Worm (Caenorhabditis elegans) whole organism, young adult: ENCODE data around the gene C25H3.11.

Source experiments
- B0019.2 ChIP-seq: fragments of 200-800 bp; sonication (Bioruptor generic); conservative IDR thresholded peaks from 2 replicates; pipeline ENCODE4 v1.3.6; 2022; ENCODE audit warnings: missing genetic modification reagents, missing genetic modification characterization, missing compliant biosample characterization
- B0035.1 ChIP-seq: sonication (generic microtip); optimal IDR thresholded peaks from 2 replicates; lab custom pipeline; 2016; ENCODE audit warnings: missing genetic modification characterization, mild to moderate bottlenecking, missing compliant biosample characterization, missing genotype, missing genetic modification reagents
- F57A8.1 ChIP-seq: fragments of 200-800 bp; sonication (Bioruptor generic); optimal IDR thresholded peaks from 2 replicates; lab custom pipeline; 2018; ENCODE audit warnings: mild to moderate bottlenecking, missing genetic modification characterization, moderate library complexity, missing compliant biosample characterization
- F57C9.4 ChIP-seq: sonication (generic microtip); optimal IDR thresholded peaks from 2 replicates; lab custom pipeline; 2017; ENCODE audit warnings: mild to moderate bottlenecking, missing genetic modification characterization, missing compliant biosample characterization
- Y79H2A.3 ChIP-seq: fragments of 200-800 bp; sonication (Bioruptor generic); conservative IDR thresholded peaks from 2 replicates; pipeline ENCODE4 v1.3.6; 2022; ENCODE audit warnings: missing genetic modification reagents, missing genetic modification characterization, missing compliant biosample characterization
- Y95B8A.8 ChIP-seq: fragments of 200-800 bp; sonication (Bioruptor generic); IDR thresholded peaks from 2 replicates; pipeline ENCODE4 v1.3.6; 2022; ENCODE audit warnings: missing genetic modification reagents, missing genetic modification characterization, missing compliant biosample characterization
- aptf-3 ChIP-seq: fragments of 200-800 bp; sonication (Bioruptor generic); IDR thresholded peaks from 2 replicates; pipeline ENCODE4 v1.3.6; 2022; ENCODE audit warnings: missing genetic modification characterization, missing compliant biosample characterization
- athp-1 ChIP-seq: sonication (generic microtip); optimal IDR thresholded peaks from 2 replicates; lab custom pipeline; 2017; ENCODE audit warnings: mild to moderate bottlenecking, missing genetic modification characterization, missing compliant biosample characterization
- attf-3 ChIP-seq: fragments of 200-800 bp; sonication (Bioruptor generic); conservative IDR thresholded peaks from 2 replicates; pipeline ENCODE4 v1.3.6; 2022; ENCODE audit warnings: missing genetic modification reagents, missing genetic modification characterization, missing compliant biosample characterization
- attf-5 ChIP-seq: fragments of 200-800 bp; sonication (Bioruptor generic); optimal IDR thresholded peaks from 2 replicates; lab custom pipeline; 2018; ENCODE audit warnings: mild to moderate bottlenecking, missing genetic modification characterization, missing compliant biosample characterization
- attf-6 ChIP-seq: fragments of 200-800 bp; sonication (Bioruptor generic); IDR thresholded peaks from 2 replicates; pipeline ENCODE4 v1.3.6; 2022; ENCODE audit warnings: missing genetic modification reagents, missing genetic modification characterization, missing compliant biosample characterization
- cebp-1 ChIP-seq, 2 experiments: fragments of 200-800 bp in 1 of 2; sonication (Bioruptor generic) in 1 of 2; sonication (generic microtip) in 1 of 2; IDR thresholded peaks in 1 of 2; optimal IDR thresholded peaks in 1 of 2; 2 replicates each; pipeline versions ENCODE4 v1.3.6 to Lab custom; 2017 to 2022; ENCODE audit warnings: missing compliant biosample characterization in 2 of 2, missing genetic modification characterization in 2 of 2, mild to moderate bottlenecking in 1 of 2, missing genetic modification reagents in 1 of 2, moderate library complexity in 1 of 2
- cebp-2 ChIP-seq: fragments of 200-800 bp; sonication (Bioruptor generic); IDR thresholded peaks from 2 replicates; pipeline ENCODE4 v1.3.6; 2022; ENCODE audit warnings: missing genetic modification characterization, missing compliant biosample characterization
- ceh-27 ChIP-seq: fragments of 200-800 bp; sonication (Bioruptor generic); optimal IDR thresholded peaks from 2 replicates; lab custom pipeline; 2018; ENCODE audit warnings: mild to moderate bottlenecking, missing genetic modification characterization, moderate library complexity, missing compliant biosample characterization
- ceh-79 ChIP-seq: sonication (generic microtip); optimal IDR thresholded peaks from 2 replicates; lab custom pipeline; 2017; ENCODE audit warnings: mild to moderate bottlenecking, missing genetic modification characterization, missing compliant biosample characterization
- chd-7 ChIP-seq: sonication (generic microtip); optimal IDR thresholded peaks from 2 replicates; lab custom pipeline; 2016; ENCODE audit warnings: mild to moderate bottlenecking, missing genetic modification characterization, moderate library complexity, missing compliant biosample characterization
- die-1 ChIP-seq: sonication (generic microtip); optimal IDR thresholded peaks from 2 replicates; lab custom pipeline; 2016; ENCODE audit warnings: missing genotype, mild to moderate bottlenecking, missing genetic modification characterization, missing compliant biosample characterization
- dpff-1 ChIP-seq: sonication (generic microtip); optimal IDR thresholded peaks from 2 replicates; lab custom pipeline; 2017; ENCODE audit warnings: mild to moderate bottlenecking, missing genetic modification characterization, missing compliant biosample characterization
- dpl-1 ChIP-seq: fragments of 150-350 bp; optimal IDR thresholded peaks from 2 replicates; lab custom pipeline; 2014; ENCODE audit warnings: missing biosample characterization, missing genetic modification reagents, missing genetic modification characterization
- egl-44 ChIP-seq: fragments of 200-800 bp; sonication (Bioruptor generic); IDR thresholded peaks from 2 replicates; pipeline ENCODE4 v1.3.6; 2022; ENCODE audit warnings: missing genetic modification reagents, missing genetic modification characterization, missing compliant biosample characterization
- egrh-3 ChIP-seq: fragments of 200-800 bp; sonication (Bioruptor generic); IDR thresholded peaks from 2 replicates; pipeline ENCODE4 v1.3.6; 2022; ENCODE audit warnings: missing genetic modification reagents, missing genetic modification characterization, missing compliant biosample characterization
- ekl-4 ChIP-seq: fragments of 200-800 bp; sonication (Bioruptor generic); IDR thresholded peaks from 2 replicates; pipeline ENCODE4 v1.3.6; 2022; ENCODE audit warnings: missing genetic modification reagents, missing genetic modification characterization, missing compliant biosample characterization
- fkh-3 ChIP-seq: sonication (generic microtip); optimal IDR thresholded peaks from 2 replicates; lab custom pipeline; 2016; ENCODE audit warnings: mild to moderate bottlenecking, missing genetic modification characterization, missing compliant biosample characterization
- him-1 ChIP-seq: sonication (generic microtip); optimal IDR thresholded peaks from 2 replicates; lab custom pipeline; 2016; ENCODE audit warnings: missing genotype, missing genetic modification reagents, missing genetic modification characterization, missing compliant biosample characterization
- hlh-12 ChIP-seq: sonication (generic microtip); optimal IDR thresholded peaks from 2 replicates; lab custom pipeline; 2016; ENCODE audit warnings: missing genetic modification characterization, missing compliant biosample characterization
- hmg-20 ChIP-seq: fragments of 200-800 bp; sonication (Bioruptor generic); IDR thresholded peaks from 2 replicates; pipeline ENCODE4 v1.3.6; 2022; ENCODE audit warnings: missing genetic modification reagents, missing genetic modification characterization, missing compliant biosample characterization
- lin-26 ChIP-seq: fragments of 200-800 bp; sonication (Bioruptor generic); IDR thresholded peaks from 2 replicates; pipeline ENCODE4 v1.3.6; 2022; ENCODE audit warnings: missing genetic modification reagents, missing genetic modification characterization, missing compliant biosample characterization
- lin-40 ChIP-seq: sonication (generic microtip); optimal IDR thresholded peaks from 2 replicates; lab custom pipeline; 2016; ENCODE audit warnings: missing genetic modification characterization, mild to moderate bottlenecking, missing compliant biosample characterization, missing genotype, missing genetic modification reagents
- madf-10 ChIP-seq: sonication (generic microtip); optimal IDR thresholded peaks from 2 replicates; lab custom pipeline; 2016; ENCODE audit warnings: mild to moderate bottlenecking, missing genetic modification characterization, missing compliant biosample characterization
- madf-6 ChIP-seq: fragments of 200-800 bp; sonication (Bioruptor generic); IDR thresholded peaks from 2 replicates; pipeline ENCODE4 v1.3.6; 2022; ENCODE audit warnings: missing genetic modification reagents, missing genetic modification characterization, missing compliant biosample characterization
- madf-8 ChIP-seq: fragments of 200-800 bp; sonication (Bioruptor generic); conservative IDR thresholded peaks from 2 replicates; pipeline ENCODE4 v1.3.6; 2022; ENCODE audit warnings: missing genetic modification reagents, missing genetic modification characterization, missing compliant biosample characterization
- mel-28 ChIP-seq: sonication (generic microtip); optimal IDR thresholded peaks from 2 replicates; lab custom pipeline; 2016; ENCODE audit warnings: borderline replicate concordance, mild to moderate bottlenecking, missing genetic modification characterization, missing compliant biosample characterization
- mes-4 ChIP-seq: sonication (generic microtip); optimal IDR thresholded peaks from 2 replicates; lab custom pipeline; 2016; ENCODE audit warnings: missing genotype, missing genetic modification characterization, missing compliant biosample characterization
- mxl-1 ChIP-seq: sonication (generic microtip); optimal IDR thresholded peaks from 2 replicates; lab custom pipeline; 2016; ENCODE audit warnings: missing genetic modification characterization, missing compliant biosample characterization
- nhr-27 ChIP-seq: fragments of 200-800 bp; sonication (Bioruptor generic); optimal IDR thresholded peaks from 2 replicates; lab custom pipeline; 2018; ENCODE audit warnings: mild to moderate bottlenecking, missing genetic modification characterization, moderate library complexity, missing compliant biosample characterization
- nhr-90 ChIP-seq: sonication (generic microtip); optimal IDR thresholded peaks from 2 replicates; lab custom pipeline; 2016; ENCODE audit warnings: missing genotype, mild to moderate bottlenecking, missing genetic modification characterization, missing compliant biosample characterization
- pbrm-1 ChIP-seq: fragments of 200-800 bp; sonication (Bioruptor generic); IDR thresholded peaks from 2 replicates; pipeline ENCODE4 v1.3.6; 2022; ENCODE audit warnings: missing genetic modification reagents, missing genetic modification characterization, missing compliant biosample characterization
- pha-4 ChIP-seq: fragments of 150-350 bp; sonication (generic microtip); optimal IDR thresholded peaks from 2 replicates; lab custom pipeline; 2014; ENCODE audit warnings: missing biosample characterization, missing genetic modification reagents, missing genetic modification characterization
- sdz-38 ChIP-seq: sonication (generic microtip); optimal IDR thresholded peaks from 2 replicates; lab custom pipeline; 2016; ENCODE audit warnings: missing genotype, missing genetic modification characterization, missing compliant biosample characterization
- snpc-1.1 ChIP-seq: sonication (generic microtip); optimal IDR thresholded peaks from 2 replicates; lab custom pipeline; 2017; ENCODE audit warnings: missing genetic modification characterization, mild to moderate bottlenecking, missing compliant biosample characterization, antibody characterized with exemption, moderate library complexity, missing genotype, missing genetic modification reagents; ENCODE audit not compliant: insufficient read depth
- snpc-4 ChIP-seq, 5 experiments: fragments of 150-350 bp in 1 of 5; sonication (generic microtip) in 4 of 5; optimal IDR thresholded peaks; 2 replicates each; lab custom pipeline; 2014 to 2018; ENCODE audit warnings: missing genetic modification characterization in 5 of 5, missing biosample characterization in 3 of 5, antibody characterized with exemption in 2 of 5, mild to moderate bottlenecking in 2 of 5, missing compliant biosample characterization in 2 of 5, missing genotype in 2 of 5, moderate library complexity in 2 of 5, missing genetic modification reagents in 1 of 5
- tlf-1 ChIP-seq: fragments of 200-800 bp; sonication (Bioruptor generic); optimal IDR thresholded peaks from 2 replicates; lab custom pipeline; 2018; ENCODE audit warnings: mild to moderate bottlenecking, missing genetic modification characterization, missing compliant biosample characterization
- unc-62 ChIP-seq: fragments of 150-350 bp; optimal IDR thresholded peaks from 2 replicates; lab custom pipeline; 2014; ENCODE audit warnings: missing biosample characterization, missing genetic modification reagents, missing genetic modification characterization
- xnd-1 ChIP-seq: sonication (generic microtip); optimal IDR thresholded peaks from 2 replicates; lab custom pipeline; 2016; ENCODE audit warnings: missing genotype, missing genetic modification reagents, missing genetic modification characterization, missing compliant biosample characterization
- zfh-2 ChIP-seq: fragments of 200-800 bp; sonication (Bioruptor generic); conservative IDR thresholded peaks from 2 replicates; pipeline ENCODE4 v1.3.6; 2022; ENCODE audit warnings: missing genetic modification reagents, missing genetic modification characterization, missing compliant biosample characterization
- zim-3 ChIP-seq: sonication (generic microtip); optimal IDR thresholded peaks from 2 replicates; lab custom pipeline; 2017; ENCODE audit warnings: mild to moderate bottlenecking, missing genetic modification characterization, moderate library complexity, missing compliant biosample characterization
- ztf-18 ChIP-seq: sonication (generic microtip); optimal IDR thresholded peaks from 2 replicates; lab custom pipeline; 2016; ENCODE audit warnings: missing genotype, mild to moderate bottlenecking, missing genetic modification characterization, missing compliant biosample characterization
- ztf-3 ChIP-seq: fragments of 200-800 bp; sonication (Bioruptor generic); optimal IDR thresholded peaks from 2 replicates; lab custom pipeline; 2018; ENCODE audit warnings: mild to moderate bottlenecking, missing genetic modification characterization, missing compliant biosample characterization

The C25H3.11 gene

ce11 chrII:5661735-5662177 lies 27.1 kb downstream of the C25H3.11 start (continued):
- TF ChIP-seq zfh-2 (GFP tag; lab: Robert Waterston, UW) (peak; percentile 98), dpff-1 (tag; lab: Kevin White, UChicago) (peak; percentile 99), mxl-1 (peak; percentile 67), him-1 (peak; percentile 43), F57C9.4 (tag; lab: Kevin White, UChicago) (peak; percentile 98), lin-40 (tag; lab: Kevin White, UChicago) (peak; percentile 88), cebp-1 (GFP tag; IDR thresholded peaks at IDR 0.05; lab: Robert Waterston, UW) (peak; percentile 88), cebp-1 (tag; optimal IDR thresholded peaks at IDR 0.05; lab: Kevin White, UChicago) (peak; percentile 90), zim-3 (tag; lab: Kevin White, UChicago) (peak; percentile 99), hlh-12 (tag; lab: Kevin White, UChicago) (no peak), nhr-27 (tag; lab: Kevin White, UChicago) (peak; percentile 98), Y95B8A.8 (GFP tag; lab: Robert Waterston, UW) (peak; percentile 96), attf-3 (GFP tag; lab: Robert Waterston, UW) (peak; percentile 74), lin-26 (GFP tag; lab: Robert Waterston, UW) (peak; percentile 85), B0019.2 (GFP tag; lab: Robert Waterston, UW) (peak; percentile 67), ztf-18 (tag; lab: Kevin White, UChicago) (peak; percentile 28), mes-4 (tag; lab: Kevin White, UChicago) (peak; percentile 36), unc-62 (GFP tag; lab: Kevin White, UChicago) (peak; percentile 48), ceh-79 (peak; percentile 99), F57A8.1 (GFP tag; lab: Kevin White, UChicago) (no peak), hmg-20 (GFP tag; lab: Robert Waterston, UW) (peak; percentile 91), madf-6 (GFP tag; lab: Robert Waterston, UW) (peak; percentile 91), pbrm-1 (GFP tag; lab: Robert Waterston, UW) (peak; percentile 96), cebp-2 (peak; percentile 100), egrh-3 (GFP tag; lab: Robert Waterston, UW) (peak; percentile 91), dpl-1 (GFP tag; lab: Kevin White, UChicago) (no peak), pha-4 (no peak), snpc-4 (GFP tag; optimal IDR thresholded peaks at IDR 0.05; lab: Kevin White, UChicago) (peak; percentile 51), snpc-4 (tag; optimal IDR thresholded peaks at IDR 0.05; lab: Kevin White, UChicago) (peak in 2 of 4 experiments; percentile 82 to 84), madf-8 (GFP tag; lab: Robert Waterston, UW) (no peak), chd-7 (tag; lab: Kevin White, UChicago) (peak; percentile 99), aptf-3 (peak; percentile 99), Y79H2A.3 (GFP tag; lab: Robert Waterston, UW) (peak; percentile 96), attf-5 (GFP tag; lab: Kevin White, UChicago) (peak; percentile 85), tlf-1 (GFP tag; lab: Kevin White, UChicago) (peak; percentile 93), mel-28 (tag; lab: Kevin White, UChicago) (peak; percentile 92), xnd-1 (tag; lab: Kevin White, UChicago) (peak; percentile 50), ztf-3 (peak; percentile 94), nhr-90 (tag; lab: Kevin White, UChicago) (peak; percentile 87), madf-10 (tag; lab: Kevin White, UChicago) (peak; percentile 85), athp-1 (peak; percentile 99), sdz-38 (tag; lab: Kevin White, UChicago) (no peak), attf-6 (peak; percentile 92), fkh-3 (tag; lab: Kevin White, UChicago) (peak; percentile 99), B0035.1 (peak; percentile 91), die-1 (tag; lab: Kevin White, UChicago) (peak; percentile 77), ekl-4 (GFP tag; lab: Robert Waterston, UW) (peak; percentile 98), snpc-1.1 (tag; lab: Kevin White, UChicago) (no peak), egl-44 (GFP tag; lab: Robert Waterston, UW) (peak; percentile 90; the same call in 1 of the 2 replicates), ceh-27 (GFP tag; lab: Kevin White, UChicago) (peak; percentile 88)
